Worm (Caenorhabditis elegans): Measurements from ENCODE around the gene Y46G5A.28.

The Y46G5A.28 gene

ce11 chrII:12816412-12817146, 33.6 kb upstream of the Y46G5A.28 start, which contains the start of gene acl-7:
Gene acl-7 (minus strand): TSS chrII:12816462.
- TF ChIP-seq pqm-1 (tag; optimal IDR thresholded peaks at IDR 0.05) (peak; percentile 39), elt-2 (tag; optimal IDR thresholded peaks at IDR 0.05) (peak; percentile 76), nfya-1 (tag; optimal IDR thresholded peaks at IDR 0.05; ENCODE audit: insufficient read depth) (no peak), elt-3 (tag; optimal IDR thresholded peaks at IDR 0.05) (no peak), nhr-12 (tag; optimal IDR thresholded peaks at IDR 0.05) (no peak), ztf-4 (tag; optimal IDR thresholded peaks at IDR 0.05) (no peak), nhr-77 (tag; optimal IDR thresholded peaks at IDR 0.05) (no peak), tbx-2 (tag; optimal IDR thresholded peaks at IDR 0.05) (no peak), zag-1 (tag; optimal IDR thresholded peaks at IDR 0.05) (no peak), unc-62 (GFP tag; optimal IDR thresholded peaks at IDR 0.05) (no peak), fos-1 (tag; optimal IDR thresholded peaks at IDR 0.05) (no peak), egl-5 (tag; optimal IDR thresholded peaks at IDR 0.05) (no peak), mml-1 (tag; optimal IDR thresholded peaks at IDR 0.05) (no peak), daf-12 (tag; optimal IDR thresholded peaks at IDR 0.05) (no peak), ZK546.5 (tag; optimal IDR thresholded peaks at IDR 0.05) (no peak)

ce11 chrII:12818488-12818887, 31.7 kb upstream of the Y46G5A.28 start, which contains the start of gene Y46G5A.22:
Gene Y46G5A.22 (minus strand): TSS chrII:12818588.
- TF ChIP-seq sea-2 (GFP tag; optimal IDR thresholded peaks at IDR 0.05) = no peak
- no peak for TF ChIP-seq ZK546.5 (tag; optimal IDR thresholded peaks at IDR 0.05)
- no peak for TF ChIP-seq ceh-28 (tag; optimal IDR thresholded peaks at IDR 0.05)
- TF ChIP-seq nhr-77 (tag; optimal IDR thresholded peaks at IDR 0.05) = no peak
- TF ChIP-seq R02D3.7 (tag; optimal IDR thresholded peaks at IDR 0.05) = no peak
- TF ChIP-seq egl-27 (tag; optimal IDR thresholded peaks at IDR 0.05) = no peak
- no peak for TF ChIP-seq ceh-82 (tag; optimal IDR thresholded peaks at IDR 0.05)
- no peak for TF ChIP-seq skn-1 (tag; optimal IDR thresholded peaks at IDR 0.05)
- TF ChIP-seq unc-39 (tag; optimal IDR thresholded peaks at IDR 0.05) = no peak

ce11 chrII:12819979-12820378, 30.2 kb upstream of the Y46G5A.28 start:
- TF ChIP-seq pqm-1 (tag; optimal IDR thresholded peaks at IDR 0.05) (no peak), nhr-23 (tag; optimal IDR thresholded peaks at IDR 0.05) (no peak), R02D3.7 (tag; optimal IDR thresholded peaks at IDR 0.05) (no peak), zag-1 (tag; optimal IDR thresholded peaks at IDR 0.05) (no peak), skn-1 (tag; optimal IDR thresholded peaks at IDR 0.05) (no peak), nhr-11 (tag; optimal IDR thresholded peaks at IDR 0.05) (no peak), egl-27 (tag; optimal IDR thresholded peaks at IDR 0.05) (no peak), ztf-11 (tag; optimal IDR thresholded peaks at IDR 0.05) (no peak), nhr-25 (tag; optimal IDR thresholded peaks at IDR 0.05) (no peak), elt-3 (tag; optimal IDR thresholded peaks at IDR 0.05) (no peak), sea-2 (GFP tag; optimal IDR thresholded peaks at IDR 0.05) (no peak), elt-2 (tag; optimal IDR thresholded peaks at IDR 0.05) (no peak), ceh-28 (tag; optimal IDR thresholded peaks at IDR 0.05) (no peak), fkh-10 (GFP tag; optimal IDR thresholded peaks at IDR 0.05) (no peak), nhr-28 (tag; optimal IDR thresholded peaks at IDR 0.05) (no peak)

- TF ChIP-seq ceh-16 (tag; optimal IDR thresholded peaks at IDR 0.05) (no peak), mdl-1 (tag; optimal IDR thresholded peaks at IDR 0.05) (no peak), pqm-1 (tag; optimal IDR thresholded peaks at IDR 0.05) (peak; percentile 79), nhr-76 (tag; optimal IDR thresholded peaks at IDR 0.05) (no peak), elt-2 (tag; optimal IDR thresholded peaks at IDR 0.05) (peak; percentile 90)
These were observed 26.8 kb upstream of the Y46G5A.28 start, which contains the start of gene Y46G5A.36 for ce11 chrII:12823437-12823836. Gene Y46G5A.36 (plus strand): TSS chrII:12823679.

- TF ChIP-seq egl-5 (tag; optimal IDR thresholded peaks at IDR 0.05) = no peak
- no peak for TF ChIP-seq tbx-2 (tag; optimal IDR thresholded peaks at IDR 0.05)
- TF ChIP-seq daf-12 (tag; optimal IDR thresholded peaks at IDR 0.05) = no peak
- no peak for TF ChIP-seq ztf-4 (tag; optimal IDR thresholded peaks at IDR 0.05)
- TF ChIP-seq nhr-23 (tag; optimal IDR thresholded peaks at IDR 0.05) = no peak
These were observed 25.8 kb upstream of the Y46G5A.28 start for ce11 chrII:12824463-12824862.

Measured in whole organism, L3 larva.